Worm (Caenorhabditis elegans) whole organism, young adult: Measurements from ENCODE around the gene C37H5.5.

ENCODE experiments used
- B0019.2 ChIP-seq: fragments of 200-800 bp; sonication (Bioruptor generic); conservative IDR thresholded peaks from 2 replicates; pipeline ENCODE4 v1.3.6; 2022; ENCODE audit warnings: missing genetic modification reagents, missing genetic modification characterization, missing compliant biosample characterization
- B0261.1 ChIP-seq: sonication (generic microtip); optimal IDR thresholded peaks from 2 replicates; lab custom pipeline; 2016; ENCODE audit warnings: mild to moderate bottlenecking, missing genetic modification characterization, moderate library complexity, missing compliant biosample characterization
- C06A6.2 ChIP-seq: fragments of 200-800 bp; sonication (Bioruptor generic); conservative IDR thresholded peaks from 2 replicates; pipeline ENCODE4 v1.3.6; 2022; ENCODE audit warnings: missing genetic modification characterization, missing compliant biosample characterization
- C17E4.6 ChIP-seq: fragments of 200-800 bp; sonication (Bioruptor generic); IDR thresholded peaks from 2 replicates; pipeline ENCODE4 v1.3.6; 2022; ENCODE audit warnings: missing genetic modification reagents, missing genetic modification characterization, missing compliant biosample characterization
- D2030.7 ChIP-seq: fragments of 200-800 bp; sonication (Bioruptor generic); IDR thresholded peaks from 2 replicates; pipeline ENCODE4 v1.3.6; 2022; ENCODE audit warnings: missing genetic modification reagents, missing genetic modification characterization, missing compliant biosample characterization
- F33H1.4 ChIP-seq: fragments of 200-800 bp; sonication (Bioruptor generic); IDR thresholded peaks from 2 replicates; pipeline ENCODE4 v1.3.6; 2022; ENCODE audit warnings: missing genetic modification reagents, missing genetic modification characterization, missing compliant biosample characterization
- F57A8.1 ChIP-seq: fragments of 200-800 bp; sonication (Bioruptor generic); optimal IDR thresholded peaks from 2 replicates; lab custom pipeline; 2018; ENCODE audit warnings: mild to moderate bottlenecking, missing genetic modification characterization, moderate library complexity, missing compliant biosample characterization
- T07F8.4 ChIP-seq: sonication (generic microtip); optimal IDR thresholded peaks from 2 replicates; lab custom pipeline; 2016; ENCODE audit warnings: mild to moderate bottlenecking, missing genetic modification characterization, moderate library complexity, missing compliant biosample characterization
- T26A5.8 ChIP-seq: sonication (generic microtip); optimal IDR thresholded peaks from 2 replicates; lab custom pipeline; 2016; ENCODE audit warnings: missing genetic modification characterization, missing compliant biosample characterization
- Y56A3A.18 ChIP-seq: fragments of 200-800 bp; sonication (Bioruptor generic); IDR thresholded peaks from 2 replicates; pipeline ENCODE4 v1.3.6; 2022; ENCODE audit warnings: missing genetic modification reagents, missing genetic modification characterization, missing compliant biosample characterization
- Y79H2A.3 ChIP-seq: fragments of 200-800 bp; sonication (Bioruptor generic); conservative IDR thresholded peaks from 2 replicates; pipeline ENCODE4 v1.3.6; 2022; ENCODE audit warnings: missing genetic modification reagents, missing genetic modification characterization, missing compliant biosample characterization
- akir-1 ChIP-seq: fragments of 200-800 bp; sonication (Bioruptor generic); optimal IDR thresholded peaks from 2 replicates; lab custom pipeline; 2018; ENCODE audit warnings: mild to moderate bottlenecking, missing genetic modification characterization, moderate library complexity, missing compliant biosample characterization
- aptf-3 ChIP-seq: fragments of 200-800 bp; sonication (Bioruptor generic); IDR thresholded peaks from 2 replicates; pipeline ENCODE4 v1.3.6; 2022; ENCODE audit warnings: missing genetic modification characterization, missing compliant biosample characterization
- attf-3 ChIP-seq: fragments of 200-800 bp; sonication (Bioruptor generic); conservative IDR thresholded peaks from 2 replicates; pipeline ENCODE4 v1.3.6; 2022; ENCODE audit warnings: missing genetic modification reagents, missing genetic modification characterization, missing compliant biosample characterization
- dox-1 ChIP-seq: fragments of 200-800 bp; sonication (Bioruptor generic); IDR thresholded peaks from 2 replicates; pipeline ENCODE4 v1.3.6; 2022; ENCODE audit warnings: missing genetic modification reagents, missing genetic modification characterization, missing compliant biosample characterization
- egl-18 ChIP-seq: fragments of 200-800 bp; sonication (Bioruptor generic); IDR thresholded peaks from 2 replicates; pipeline ENCODE4 v1.3.6; 2022; ENCODE audit warnings: missing genetic modification reagents, missing genetic modification characterization, missing compliant biosample characterization
- ets-4 ChIP-seq: fragments of 200-800 bp; sonication (Bioruptor generic); optimal IDR thresholded peaks from 2 replicates; lab custom pipeline; 2018; ENCODE audit warnings: mild to moderate bottlenecking, missing genetic modification characterization, missing compliant biosample characterization
- hlh-12 ChIP-seq: sonication (generic microtip); optimal IDR thresholded peaks from 2 replicates; lab custom pipeline; 2016; ENCODE audit warnings: missing genetic modification characterization, missing compliant biosample characterization
- hlh-26 ChIP-seq: fragments of 200-800 bp; sonication (Bioruptor generic); conservative IDR thresholded peaks from 2 replicates; pipeline ENCODE4 v1.3.6; 2022; ENCODE audit warnings: missing genetic modification reagents, missing genetic modification characterization, missing compliant biosample characterization
- lag-1 ChIP-seq: fragments of 200-800 bp; sonication (Bioruptor generic); IDR thresholded peaks from 2 replicates; pipeline ENCODE4 v1.3.6; 2022; ENCODE audit warnings: missing genetic modification reagents, missing genetic modification characterization, missing compliant biosample characterization
- lin-26 ChIP-seq: fragments of 200-800 bp; sonication (Bioruptor generic); IDR thresholded peaks from 2 replicates; pipeline ENCODE4 v1.3.6; 2022; ENCODE audit warnings: missing genetic modification reagents, missing genetic modification characterization, missing compliant biosample characterization
- lin-35 ChIP-seq, 3 experiments: fragments of 150-350 bp in 2 of 3; sonication (generic microtip) in 1 of 3; optimal IDR thresholded peaks; 2 replicates each; lab custom pipeline; 2014 to 2018; ENCODE audit warnings: missing biosample characterization in 3 of 3, missing genetic modification characterization in 3 of 3, missing genetic modification reagents in 3 of 3
- lir-1 ChIP-seq: fragments of 200-800 bp; sonication (Bioruptor generic); conservative IDR thresholded peaks from 2 replicates; pipeline ENCODE4 v1.3.6; 2022; ENCODE audit warnings: missing genetic modification reagents, missing genetic modification characterization, missing compliant biosample characterization
- madf-6 ChIP-seq: fragments of 200-800 bp; sonication (Bioruptor generic); IDR thresholded peaks from 2 replicates; pipeline ENCODE4 v1.3.6; 2022; ENCODE audit warnings: missing genetic modification reagents, missing genetic modification characterization, missing compliant biosample characterization
- mes-4 ChIP-seq: sonication (generic microtip); optimal IDR thresholded peaks from 2 replicates; lab custom pipeline; 2016; ENCODE audit warnings: missing genotype, missing genetic modification characterization, missing compliant biosample characterization
- mxl-1 ChIP-seq: sonication (generic microtip); optimal IDR thresholded peaks from 2 replicates; lab custom pipeline; 2016; ENCODE audit warnings: missing genetic modification characterization, missing compliant biosample characterization
- nfya-1 ChIP-seq: sonication (generic microtip); optimal IDR thresholded peaks from 2 replicates; lab custom pipeline; 2017; ENCODE audit warnings: antibody characterized with exemption, missing compliant biosample characterization, missing genetic modification characterization, borderline replicate concordance; ENCODE audit not compliant: insufficient read depth
- rpc-1 ChIP-seq, 2 experiments: fragments of 150-350 bp in 1 of 2; sonication (generic microtip) in 1 of 2; optimal IDR thresholded peaks; 2 replicates each; lab custom pipeline; 2014 to 2018; ENCODE audit warnings: missing biosample characterization in 1 of 2, missing genetic modification characterization in 1 of 2, missing genetic modification reagents in 1 of 2, missing genotype in 1 of 2
- sea-2 ChIP-seq: fragments of 200-800 bp; sonication (Bioruptor generic); IDR thresholded peaks from 2 replicates; pipeline ENCODE4 v1.3.6; 2022; ENCODE audit warnings: missing genetic modification characterization, missing compliant biosample characterization
- snpc-1.1 ChIP-seq: sonication (generic microtip); optimal IDR thresholded peaks from 2 replicates; lab custom pipeline; 2017; ENCODE audit warnings: missing genetic modification characterization, mild to moderate bottlenecking, missing compliant biosample characterization, antibody characterized with exemption, moderate library complexity, missing genotype, missing genetic modification reagents; ENCODE audit not compliant: insufficient read depth
- sptf-2 ChIP-seq: fragments of 200-800 bp; sonication (Bioruptor generic); optimal IDR thresholded peaks from 2 replicates; lab custom pipeline; 2018; ENCODE audit warnings: mild to moderate bottlenecking, missing genetic modification characterization, missing compliant biosample characterization
- tlf-1 ChIP-seq: fragments of 200-800 bp; sonication (Bioruptor generic); optimal IDR thresholded peaks from 2 replicates; lab custom pipeline; 2018; ENCODE audit warnings: mild to moderate bottlenecking, missing genetic modification characterization, missing compliant biosample characterization
- ztf-22 ChIP-seq: fragments of 200-800 bp; sonication (Bioruptor generic); optimal IDR thresholded peaks from 2 replicates; lab custom pipeline; 2018; ENCODE audit warnings: mild to moderate bottlenecking, missing genetic modification characterization, moderate library complexity, missing compliant biosample characterization

C37H5.5 gene

DNA sequence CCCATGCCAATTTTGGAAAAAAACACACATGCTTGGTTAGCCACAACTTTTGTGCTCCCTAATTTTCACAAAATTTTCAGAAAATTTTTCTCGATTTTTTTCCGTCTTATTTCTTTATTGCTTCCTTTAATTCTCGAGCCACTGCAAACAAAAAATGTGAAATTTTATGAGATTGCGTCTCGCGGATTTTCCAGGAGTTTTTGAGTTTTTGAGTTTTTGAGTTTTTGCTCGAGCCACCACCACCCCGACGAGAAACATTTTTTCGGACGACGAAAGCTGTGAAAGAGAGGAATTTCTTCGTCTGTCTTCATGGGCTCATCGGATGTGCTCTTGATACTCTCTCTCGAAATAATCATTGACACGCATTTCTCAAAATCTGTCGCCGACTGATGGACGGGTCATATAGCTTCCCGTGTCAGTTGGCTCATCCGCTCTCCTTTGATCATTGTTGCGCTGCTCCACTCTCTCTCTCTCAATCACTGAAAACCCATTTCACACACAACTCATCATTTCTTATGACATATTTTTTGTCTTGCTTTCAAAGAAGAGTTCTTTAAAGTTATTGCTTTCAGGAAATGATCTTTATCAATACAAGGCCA lies 49.7 kb upstream of the C37H5.5 start, which contains the start of gene C18G1.1 (continued):
- TF ChIP-seq hlh-12 (tag; lab: Kevin White, UChicago) = no peak
- no peak for TF ChIP-seq tlf-1 (GFP tag; lab: Kevin White, UChicago)
- TF ChIP-seq, all 124 proteins: peak for 0

DNA sequence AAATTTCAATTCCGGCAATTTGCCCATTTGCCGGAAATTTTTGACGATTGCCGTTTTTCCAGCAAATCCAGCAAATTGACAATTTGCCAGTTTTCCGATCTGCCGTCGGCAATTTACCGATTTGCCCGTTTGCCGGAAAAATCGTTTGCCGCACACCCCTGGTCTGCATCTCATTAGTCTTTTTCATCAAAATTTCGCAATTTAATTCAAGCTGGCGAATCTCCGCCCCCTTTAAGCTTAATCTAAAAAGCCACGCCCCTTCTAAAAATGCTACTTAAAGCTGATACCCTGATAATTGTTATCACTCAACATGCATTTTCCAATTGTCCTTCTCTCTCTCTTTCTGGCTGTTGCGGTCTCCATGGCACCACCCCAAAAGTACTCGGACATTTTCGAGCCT lies 43.8 kb upstream of the C37H5.5 start, which contains the start of gene Y60C6A.1:
Gene Y60C6A.1, plus strand, starts transcription at position 301 of the 400 bp plus-strand sequence.
- TF ChIP-seq sea-2 (no peak), T07F8.4 (tag; lab: Kevin White, UChicago) (no peak), hlh-26 (GFP tag; lab: Robert Waterston, UW) (no peak), ets-4 (GFP tag; lab: Kevin White, UChicago) (no peak), lin-26 (GFP tag; lab: Robert Waterston, UW) (no peak), lag-1 (no peak), aptf-3 (GFP tag; lab: Robert Waterston, UW) (no peak), mxl-1 (tag; lab: Kevin White, UChicago) (no peak), egl-18 (no peak), attf-3 (GFP tag; lab: Robert Waterston, UW) (no peak), Y56A3A.18 (GFP tag; lab: Robert Waterston, UW) (no peak), lin-35 (GFP tag; optimal IDR thresholded peaks at IDR 0.05; lab: Kevin White, UChicago) (no peak)

DNA sequence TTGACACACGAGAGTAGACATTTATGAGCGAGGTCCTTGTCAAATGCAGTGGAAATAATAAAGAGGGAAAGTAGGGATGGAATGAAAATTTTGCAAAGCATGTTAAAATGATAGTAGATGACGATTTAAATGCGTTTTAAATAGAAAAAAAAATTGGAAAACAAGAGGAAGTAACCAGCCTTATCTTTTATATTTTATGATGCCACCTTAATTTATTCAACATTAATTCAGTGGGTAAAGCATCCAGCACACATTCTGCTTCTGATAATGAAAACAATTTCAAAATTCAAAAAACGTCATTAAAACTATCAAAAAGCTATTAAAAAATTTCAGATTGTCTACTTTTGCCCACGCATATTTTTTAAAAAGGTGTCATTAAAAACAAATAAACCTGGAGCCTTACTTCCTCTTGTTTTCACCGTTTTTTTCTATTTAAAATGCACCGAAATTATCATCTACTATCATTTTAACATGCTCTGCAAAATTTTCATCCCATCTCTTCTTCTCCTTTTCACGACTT lies 41.8 kb upstream of the C37H5.5 start, which contains the start of the genes Y60C6A.2 and Y60C6A.3:
Gene Y60C6A.2, minus strand, starts transcription at position 101 of the 520 bp plus-strand sequence.
Gene Y60C6A.3, plus strand, starts transcription at position 470 of the 520 bp plus-strand sequence.
- no peak for TF ChIP-seq sptf-2 (GFP tag; lab: Kevin White, UChicago)
- no peak for TF ChIP-seq F33H1.4
- TF ChIP-seq akir-1 (GFP tag; lab: Kevin White, UChicago) = no peak
- TF ChIP-seq lir-1 (GFP tag; lab: Robert Waterston, UW) = no peak
- TF ChIP-seq rpc-1 (optimal IDR thresholded peaks at IDR 0.05; lab: Kevin White, UChicago) = no peak
- no peak for TF ChIP-seq rpc-1 (tag; optimal IDR thresholded peaks at IDR 0.05; lab: Kevin White, UChicago)
- TF ChIP-seq nfya-1 = no peak
- TF ChIP-seq ztf-22 (GFP tag; lab: Kevin White, UChicago) = no peak
- TF ChIP-seq C17E4.6 (GFP tag; lab: Robert Waterston, UW) = no peak
- TF ChIP-seq D2030.7 (GFP tag; lab: Robert Waterston, UW) = no peak
- TF ChIP-seq madf-6 (GFP tag; lab: Robert Waterston, UW) = no peak
- no peak for TF ChIP-seq sea-2
- TF ChIP-seq Y79H2A.3 (GFP tag; lab: Robert Waterston, UW) = no peak
- TF ChIP-seq dox-1 (GFP tag; lab: Robert Waterston, UW) = no peak
- no peak for TF ChIP-seq C06A6.2 (GFP tag; lab: Robert Waterston, UW)
- TF ChIP-seq T26A5.8 = no peak
- no peak for TF ChIP-seq mes-4 (tag; lab: Kevin White, UChicago)
- TF ChIP-seq snpc-1.1 (tag; lab: Kevin White, UChicago) = no peak
- no peak for TF ChIP-seq F57A8.1
- no peak for TF ChIP-seq B0261.1 (tag; lab: Kevin White, UChicago)

DNA sequence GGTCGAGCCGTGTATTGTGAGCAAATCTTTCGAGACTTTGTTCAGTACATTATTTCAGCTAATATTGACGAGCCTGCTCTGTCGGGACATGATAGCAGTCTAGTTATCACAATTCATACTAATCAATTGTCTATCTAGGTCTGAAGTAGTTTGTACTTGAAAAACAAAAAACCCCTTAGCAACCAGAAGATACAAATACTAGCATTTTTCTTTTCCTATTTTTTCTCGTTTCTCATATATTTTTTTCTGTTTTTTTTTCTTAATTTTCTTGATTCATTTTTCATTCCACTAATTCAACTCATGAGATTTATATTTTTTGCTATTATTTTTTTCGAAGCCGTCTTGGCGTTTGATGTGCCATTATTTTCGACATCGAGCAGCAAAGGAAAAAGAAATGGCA lies 40.0 kb upstream of the C37H5.5 start, which contains the start of gene R02F11.9:
Gene R02F11.9, plus strand, starts transcription at position 301 of the 400 bp plus-strand sequence.
- no peak for TF ChIP-seq C17E4.6 (GFP tag; lab: Robert Waterston, UW)
- TF ChIP-seq B0019.2 (GFP tag; lab: Robert Waterston, UW) = no peak
